Worm (Caenorhabditis elegans): Measurements from ENCODE around the gene hlh-27.

hlh-27 gene

ce11 chrII:5503760-5504159 lies 36.3 kb downstream of the hlh-27 start, which contains the start of gene cyp-44A1:
Gene cyp-44A1, plus strand, starts transcription at chrII:5504044.
- TF ChIP-seq pes-1 (GFP tag; IDR thresholded peaks at IDR 0.05) (no peak), F13C5.2 (tag; optimal IDR thresholded peaks at IDR 0.05) (no peak), hmg-4 (GFP tag; optimal IDR thresholded peaks at IDR 0.05) (no peak), scrt-1 (GFP tag; IDR thresholded peaks at IDR 0.05) (no peak), hmbx-1 (tag; optimal IDR thresholded peaks at IDR 0.05) (no peak), ceh-36 (tag; optimal IDR thresholded peaks at IDR 0.05) (no peak), sea-1 (GFP tag; conservative IDR thresholded peaks at IDR 0.05) (no peak), ets-7 (tag; optimal IDR thresholded peaks at IDR 0.05) (no peak), B0310.2 (tag; optimal IDR thresholded peaks at IDR 0.05) (no peak), ama-1 (optimal IDR thresholded peaks at IDR 0.05) (no peak), aly-1 (tag; optimal IDR thresholded peaks at IDR 0.05) (no peak), tbx-37 (GFP tag; conservative IDR thresholded peaks at IDR 0.05) (no peak), flt-1 (GFP tag; IDR thresholded peaks at IDR 0.05) (no peak), hnd-1 (tag; optimal IDR thresholded peaks at IDR 0.05) (no peak), tra-4 (tag; optimal IDR thresholded peaks at IDR 0.05) (no peak)

ce11 chrII:5500986-5501657 lies 38.9 kb downstream of the hlh-27 start, which contains the start of gene F12A10.8:
Gene F12A10.8, minus strand, starts transcription at chrII:5501064.
- TF ChIP-seq scrt-1 (GFP tag; IDR thresholded peaks at IDR 0.05) (no peak), B0310.2 (tag; optimal IDR thresholded peaks at IDR 0.05) (no peak), hmg-4 (GFP tag; optimal IDR thresholded peaks at IDR 0.05) (no peak), ceh-13 (GFP tag; optimal IDR thresholded peaks at IDR 0.05) (no peak), sea-1 (GFP tag; conservative IDR thresholded peaks at IDR 0.05) (no peak), aly-1 (tag; optimal IDR thresholded peaks at IDR 0.05) (no peak), ama-1 (optimal IDR thresholded peaks at IDR 0.05) (no peak), ets-7 (tag; optimal IDR thresholded peaks at IDR 0.05) (no peak), hnd-1 (tag; optimal IDR thresholded peaks at IDR 0.05) (no peak), pes-1 (GFP tag; IDR thresholded peaks at IDR 0.05) (no peak), tbx-11 (GFP tag; IDR thresholded peaks at IDR 0.05) (no peak), F13C5.2 (tag; optimal IDR thresholded peaks at IDR 0.05) (no peak), ceh-36 (tag; optimal IDR thresholded peaks at IDR 0.05) (no peak), tbx-37 (GFP tag; conservative IDR thresholded peaks at IDR 0.05) (no peak), flt-1 (GFP tag; IDR thresholded peaks at IDR 0.05) (no peak), tra-4 (tag; optimal IDR thresholded peaks at IDR 0.05) (no peak), hmbx-1 (tag; optimal IDR thresholded peaks at IDR 0.05) (no peak)

ce11 chrII:5500470-5500869 lies 39.5 kb downstream of the hlh-27 start, which contains the start of gene fzy-1:
Gene fzy-1, plus strand, starts transcription at chrII:5500770.
- TF ChIP-seq ets-7 (tag; optimal IDR thresholded peaks at IDR 0.05), result no peak
- no peak for TF ChIP-seq flt-1 (GFP tag; IDR thresholded peaks at IDR 0.05)
- no peak for TF ChIP-seq hmg-4 (GFP tag; optimal IDR thresholded peaks at IDR 0.05)
- no peak for TF ChIP-seq F13C5.2 (tag; optimal IDR thresholded peaks at IDR 0.05)
- TF ChIP-seq tra-4 (tag; optimal IDR thresholded peaks at IDR 0.05), result no peak
- no peak for TF ChIP-seq tbx-37 (GFP tag; conservative IDR thresholded peaks at IDR 0.05)
- TF ChIP-seq hnd-1 (tag; optimal IDR thresholded peaks at IDR 0.05), result no peak
- no peak for TF ChIP-seq pes-1 (GFP tag; IDR thresholded peaks at IDR 0.05)
- TF ChIP-seq tbx-11 (GFP tag; IDR thresholded peaks at IDR 0.05), result no peak
- no peak for TF ChIP-seq ama-1 (optimal IDR thresholded peaks at IDR 0.05)
- TF ChIP-seq sea-1 (GFP tag; conservative IDR thresholded peaks at IDR 0.05), result no peak
- no peak for TF ChIP-seq ceh-36 (tag; optimal IDR thresholded peaks at IDR 0.05)
- no peak for TF ChIP-seq B0310.2 (tag; optimal IDR thresholded peaks at IDR 0.05)
- no peak for TF ChIP-seq hmbx-1 (tag; optimal IDR thresholded peaks at IDR 0.05)

- TF ChIP-seq aly-1 (tag; optimal IDR thresholded peaks at IDR 0.05) (no peak), sea-1 (GFP tag; conservative IDR thresholded peaks at IDR 0.05) (no peak), tra-4 (tag; optimal IDR thresholded peaks at IDR 0.05) (no peak), hnd-1 (tag; optimal IDR thresholded peaks at IDR 0.05) (no peak), F13C5.2 (tag; optimal IDR thresholded peaks at IDR 0.05) (no peak), ets-7 (tag; optimal IDR thresholded peaks at IDR 0.05) (no peak), ceh-36 (tag; optimal IDR thresholded peaks at IDR 0.05) (no peak), tbx-11 (GFP tag; IDR thresholded peaks at IDR 0.05) (no peak), ceh-13 (GFP tag; optimal IDR thresholded peaks at IDR 0.05) (no peak), pes-1 (GFP tag; IDR thresholded peaks at IDR 0.05) (no peak), hmbx-1 (tag; optimal IDR thresholded peaks at IDR 0.05) (no peak), hmg-4 (GFP tag; optimal IDR thresholded peaks at IDR 0.05) (no peak), scrt-1 (GFP tag; IDR thresholded peaks at IDR 0.05) (no peak), B0310.2 (tag; optimal IDR thresholded peaks at IDR 0.05) (no peak), flt-1 (GFP tag; IDR thresholded peaks at IDR 0.05) (no peak), ama-1 (optimal IDR thresholded peaks at IDR 0.05) (no peak), tbx-37 (GFP tag; conservative IDR thresholded peaks at IDR 0.05) (no peak)
Measured at ce11 chrII:5498156-5498739, 41.8 kb downstream of the hlh-27 start, which contains the start of the genes suex-1 and F12A10.9. Gene suex-1, minus strand, starts transcription at chrII:5498256. Gene F12A10.9, plus strand, starts transcription at chrII:5498689.

ce11 chrII:5497541-5497940 lies 42.5 kb downstream of the hlh-27 start:
- TF ChIP-seq scrt-1 (GFP tag; IDR thresholded peaks at IDR 0.05) (no peak), hmg-4 (GFP tag; optimal IDR thresholded peaks at IDR 0.05) (no peak), aly-1 (tag; optimal IDR thresholded peaks at IDR 0.05) (no peak), pes-1 (GFP tag; IDR thresholded peaks at IDR 0.05) (no peak), ets-7 (tag; optimal IDR thresholded peaks at IDR 0.05) (no peak), hnd-1 (tag; optimal IDR thresholded peaks at IDR 0.05) (no peak), tra-4 (tag; optimal IDR thresholded peaks at IDR 0.05) (no peak), ama-1 (optimal IDR thresholded peaks at IDR 0.05) (no peak)

- TF ChIP-seq aly-1 (tag; optimal IDR thresholded peaks at IDR 0.05) (no peak), F13C5.2 (tag; optimal IDR thresholded peaks at IDR 0.05) (no peak)
Measured at ce11 chrII:5496375-5496774, 43.6 kb downstream of the hlh-27 start, which contains the start of gene F12A10.1. Gene F12A10.1, plus strand, starts transcription at chrII:5496540.

- TF ChIP-seq hmbx-1 (tag; optimal IDR thresholded peaks at IDR 0.05), result no peak
- no peak for TF ChIP-seq scrt-1 (GFP tag; IDR thresholded peaks at IDR 0.05)
- TF ChIP-seq aly-1 (tag; optimal IDR thresholded peaks at IDR 0.05), result no peak
- TF ChIP-seq hnd-1 (tag; optimal IDR thresholded peaks at IDR 0.05), result no peak
- no peak for TF ChIP-seq tbx-11 (GFP tag; IDR thresholded peaks at IDR 0.05)
- no peak for TF ChIP-seq ets-7 (tag; optimal IDR thresholded peaks at IDR 0.05)
- TF ChIP-seq B0310.2 (tag; optimal IDR thresholded peaks at IDR 0.05), result no peak
- TF ChIP-seq ceh-36 (tag; optimal IDR thresholded peaks at IDR 0.05), result no peak
- no peak for TF ChIP-seq F13C5.2 (tag; optimal IDR thresholded peaks at IDR 0.05)
- no peak for TF ChIP-seq tra-4 (tag; optimal IDR thresholded peaks at IDR 0.05)
- TF ChIP-seq sea-1 (GFP tag; conservative IDR thresholded peaks at IDR 0.05), result no peak
- no peak for TF ChIP-seq tbx-37 (GFP tag; conservative IDR thresholded peaks at IDR 0.05)
- no peak for TF ChIP-seq pes-1 (GFP tag; IDR thresholded peaks at IDR 0.05)
- no peak for TF ChIP-seq hmg-4 (GFP tag; optimal IDR thresholded peaks at IDR 0.05)
- no peak for TF ChIP-seq ceh-13 (GFP tag; optimal IDR thresholded peaks at IDR 0.05)
- no peak for TF ChIP-seq ama-1 (optimal IDR thresholded peaks at IDR 0.05)
Measured at ce11 chrII:5494405-5494804, 45.6 kb downstream of the hlh-27 start, which contains the start of gene F12A10.6. Gene F12A10.6, minus strand, starts transcription at chrII:5494505.
